Worm (Caenorhabditis elegans) whole organism, late embryonic: ENCODE measurements around the gene polk-1.

Experiments used
- C08G9.2 ChIP-seq: sonication (generic microtip); optimal IDR thresholded peaks from 2 replicates; lab custom pipeline; 2016; ENCODE audit warnings: mild to moderate bottlenecking, missing genetic modification characterization, moderate library complexity, missing compliant biosample characterization
- ceh-34 ChIP-seq: sonication (generic microtip); optimal IDR thresholded peaks from 2 replicates; lab custom pipeline; 2016; ENCODE audit warnings: mild to moderate bottlenecking, missing genetic modification characterization, missing compliant biosample characterization
- ets-4 ChIP-seq: sonication (generic microtip); optimal IDR thresholded peaks from 2 replicates; lab custom pipeline; 2016; ENCODE audit warnings: missing genetic modification characterization, missing compliant biosample characterization
- hlh-30 ChIP-seq: sonication (generic microtip); optimal IDR thresholded peaks from 2 replicates; lab custom pipeline; 2017; ENCODE audit warnings: antibody characterized with exemption, missing genetic modification characterization, missing compliant biosample characterization; ENCODE audit not compliant: insufficient read depth
- hlh-6 ChIP-seq: sonication (generic microtip); optimal IDR thresholded peaks from 2 replicates; lab custom pipeline; 2016; ENCODE audit warnings: missing genotype, missing genetic modification characterization, missing compliant biosample characterization
- nfya-1 ChIP-seq: sonication (generic microtip); optimal IDR thresholded peaks from 2 replicates; lab custom pipeline; 2017; ENCODE audit warnings: missing genetic modification characterization, mild to moderate bottlenecking, missing compliant biosample characterization, antibody characterized with exemption, moderate library complexity
- pha-4 ChIP-seq: fragments of 150-350 bp; optimal IDR thresholded peaks from 2 replicates; lab custom pipeline; 2018; ENCODE audit warnings: missing biosample characterization, missing genetic modification reagents, missing genetic modification characterization
- pqm-1 ChIP-seq: sonication (generic microtip); optimal IDR thresholded peaks from 2 replicates; lab custom pipeline; 2016; ENCODE audit warnings: missing genetic modification characterization, missing compliant biosample characterization
- unc-86 ChIP-seq: sonication (generic microtip); optimal IDR thresholded peaks from 2 replicates; lab custom pipeline; 2016; ENCODE audit warnings: missing genetic modification characterization, missing compliant biosample characterization

ce11 chrIII:8667382-8667781 lies 39.0 kb upstream of the polk-1 start, which contains the start of gene dpy-19:
- no peak for TF ChIP-seq pha-4 (tag; lab: Kevin White, UChicago)
- TF ChIP-seq C08G9.2 (tag; lab: Kevin White, UChicago) = no peak
- no peak for TF ChIP-seq hlh-6 (tag; lab: Kevin White, UChicago)
- no peak for TF ChIP-seq ceh-34
- TF ChIP-seq pqm-1 (tag; lab: Kevin White, UChicago) = no peak
- no peak for TF ChIP-seq unc-86 (tag; lab: Kevin White, UChicago)
- no peak for TF ChIP-seq nfya-1 (tag; lab: Kevin White, UChicago)
- TF ChIP-seq hlh-30 (tag; lab: Kevin White, UChicago) = no peak
- no peak for TF ChIP-seq ets-4 (tag; lab: Kevin White, UChicago)
